Worm (Caenorhabditis elegans) whole organism, early embryonic: ENCODE data around the gene C01G5.3.

Experiments
- B0310.2 ChIP-seq: sonication (generic microtip); optimal IDR thresholded peaks from 2 replicates; lab custom pipeline; 2016; ENCODE audit warnings: mild to moderate bottlenecking, missing genetic modification characterization, missing compliant biosample characterization
- ama-1 ChIP-seq: fragments of 150-350 bp; optimal IDR thresholded peaks from 2 replicates; lab custom pipeline; 2014
- flt-1 ChIP-seq: fragments of 200-800 bp; sonication (Bioruptor generic); IDR thresholded peaks from 2 replicates; pipeline ENCODE4 v1.3.6; 2022; ENCODE audit warnings: missing genetic modification characterization, missing compliant biosample characterization
- pes-1 ChIP-seq: fragments of 200-800 bp; sonication (Bioruptor generic); IDR thresholded peaks from 2 replicates; pipeline ENCODE4 v1.3.6; 2022; ENCODE audit warnings: missing genetic modification reagents, missing genetic modification characterization, missing compliant biosample characterization
- scrt-1 ChIP-seq: fragments of 200-800 bp; sonication (Bioruptor generic); IDR thresholded peaks from 2 replicates; pipeline ENCODE4 v1.3.6; 2022; ENCODE audit warnings: missing genetic modification characterization, missing compliant biosample characterization
- sea-1 ChIP-seq: fragments of 200-800 bp; sonication (Bioruptor generic); conservative IDR thresholded peaks from 2 replicates; pipeline ENCODE4 v1.3.6; 2022; ENCODE audit warnings: missing genetic modification characterization, missing compliant biosample characterization
- tbx-11 ChIP-seq: fragments of 200-800 bp; sonication (Bioruptor generic); IDR thresholded peaks from 2 replicates; pipeline ENCODE4 v1.3.6; 2022; ENCODE audit warnings: missing genetic modification characterization, missing compliant biosample characterization
- tra-4 ChIP-seq: sonication (generic microtip); optimal IDR thresholded peaks from 2 replicates; lab custom pipeline; 2017; ENCODE audit warnings: missing genetic modification characterization, missing compliant biosample characterization

- TF ChIP-seq scrt-1 (GFP tag; lab: Robert Waterston, UW): peak; percentile 80
- peak; percentile 88 for TF ChIP-seq pes-1 (GFP tag; lab: Robert Waterston, UW)
- no peak for TF ChIP-seq ama-1 (lab: Kevin White, UChicago)
- peak; percentile 49 for TF ChIP-seq tra-4 (tag; lab: Kevin White, UChicago)
- peak; percentile 34 for TF ChIP-seq B0310.2 (tag; lab: Kevin White, UChicago)
- peak; percentile 86 for TF ChIP-seq flt-1 (GFP tag; lab: Robert Waterston, UW)
- TF ChIP-seq tbx-11 (GFP tag; lab: Robert Waterston, UW): peak; percentile 81
- TF ChIP-seq sea-1 (GFP tag; lab: Robert Waterston, UW): peak; percentile 87
These were observed 20.8 kb downstream of the C01G5.3 start, which contains the start of gene try-3 for ce11 chrIV:6556624-6557368.
